Worm (Caenorhabditis elegans) whole organism, late embryonic: ENCODE results near the gene K08E4.3.

Source experiments
- ceh-2 ChIP-seq: sonication (generic microtip); optimal IDR thresholded peaks from 2 replicates; lab custom pipeline; 2016; ENCODE audit warnings: missing genotype, missing genetic modification characterization, missing compliant biosample characterization
- dmd-4 ChIP-seq: sonication (generic microtip); optimal IDR thresholded peaks from 2 replicates; lab custom pipeline; 2016; ENCODE audit warnings: borderline replicate concordance, missing genetic modification characterization, missing compliant biosample characterization
- elt-2 ChIP-seq: sonication (generic microtip); optimal IDR thresholded peaks from 2 replicates; lab custom pipeline; 2016; ENCODE audit warnings: missing genetic modification reagents, missing genetic modification characterization, missing compliant biosample characterization
- fkh-10 ChIP-seq: fragments of 150-350 bp; optimal IDR thresholded peaks from 2 replicates; lab custom pipeline; 2014; ENCODE audit warnings: missing biosample characterization, missing genetic modification reagents, missing genetic modification characterization
- gmeb-2 ChIP-seq: sonication (generic microtip); optimal IDR thresholded peaks from 2 replicates; lab custom pipeline; 2016; ENCODE audit warnings: missing genetic modification characterization, inconsistent platforms, missing compliant biosample characterization
- npax-4 ChIP-seq: sonication (generic microtip); optimal IDR thresholded peaks from 2 replicates; lab custom pipeline; 2016; ENCODE audit warnings: missing genetic modification characterization, missing compliant biosample characterization
- pros-1 ChIP-seq: fragments of 150-350 bp; optimal IDR thresholded peaks from 2 replicates; lab custom pipeline; 2014; ENCODE audit warnings: missing biosample characterization, missing genetic modification reagents, missing genetic modification characterization
- zip-5 ChIP-seq: sonication (generic microtip); optimal IDR thresholded peaks from 2 replicates; lab custom pipeline; 2016; ENCODE audit warnings: missing genetic modification characterization, missing compliant biosample characterization

- TF ChIP-seq pros-1 (tag; lab: Kevin White, UChicago) (no peak), npax-4 (tag; lab: Kevin White, UChicago) (no peak), zip-5 (no peak), gmeb-2 (no peak), elt-2 (tag; lab: Kevin White, UChicago) (no peak), ceh-2 (tag; lab: Kevin White, UChicago) (no peak), fkh-10 (GFP tag; lab: Kevin White, UChicago) (no peak), dmd-4 (tag; lab: Kevin White, UChicago) (no peak)
These were observed 44.4 kb upstream of the K08E4.3 start, which contains the start of gene spe-17 for ce11 chrIV:12013120-12013519.
